Worm (Caenorhabditis elegans) whole organism, L4 larva: ENCODE results near the gene mtl-1.

Source experiments
- D1046.2 ChIP-seq: fragments of 200-800 bp; sonication (Bioruptor generic); IDR thresholded peaks from 2 replicates; pipeline ENCODE4 v1.3.6; 2022; ENCODE audit warnings: missing genetic modification characterization, missing compliant biosample characterization
- F26F4.8 ChIP-seq: fragments of 200-800 bp; sonication (Bioruptor generic); conservative IDR thresholded peaks from 2 replicates; pipeline ENCODE4 v1.3.6; 2022; ENCODE audit warnings: missing genetic modification characterization, missing compliant biosample characterization
- F37D6.2 ChIP-seq: sonication (generic microtip); optimal IDR thresholded peaks from 2 replicates; lab custom pipeline; 2016; ENCODE audit warnings: mild to moderate bottlenecking, missing genetic modification characterization, missing compliant biosample characterization
- F44E2.7 ChIP-seq: fragments of 200-800 bp; sonication (Bioruptor generic); IDR thresholded peaks from 2 replicates; pipeline ENCODE4 v2.1.2; 2022; ENCODE audit warnings: missing genetic modification characterization, missing compliant biosample characterization
- F49E8.2 ChIP-seq: sonication (generic microtip); optimal IDR thresholded peaks from 2 replicates; lab custom pipeline; 2016; ENCODE audit warnings: missing compliant biosample characterization, mild to moderate bottlenecking, missing genetic modification characterization, borderline replicate concordance
- R02D3.7 ChIP-seq: fragments of 150-350 bp; sonication (generic microtip); optimal IDR thresholded peaks from 3 replicates; lab custom pipeline; 2014; ENCODE audit warnings: missing biosample characterization, missing genetic modification characterization
- T20F7.1 ChIP-seq: fragments of 200-800 bp; sonication (Bioruptor generic); optimal IDR thresholded peaks from 2 replicates; lab custom pipeline; 2018; ENCODE audit warnings: mild to moderate bottlenecking, missing genetic modification characterization, missing compliant biosample characterization
- T26A8.4 ChIP-seq: fragments of 200-800 bp; sonication (Bioruptor generic); IDR thresholded peaks from 2 replicates; pipeline ENCODE4 v1.3.6; 2022; ENCODE audit warnings: missing genetic modification characterization, missing compliant biosample characterization
- Y105C5A.15 ChIP-seq: fragments of 200-800 bp; sonication (Bioruptor generic); IDR thresholded peaks from 2 replicates; pipeline ENCODE4 v1.3.6; 2022; ENCODE audit warnings: missing genetic modification characterization, missing compliant biosample characterization
- Y48G9A.11 ChIP-seq: fragments of 200-800 bp; sonication (Bioruptor generic); IDR thresholded peaks from 2 replicates; pipeline ENCODE4 v1.3.6; 2022; ENCODE audit warnings: missing genetic modification reagents, missing genetic modification characterization, missing compliant biosample characterization
- Y5F2A.4 ChIP-seq: fragments of 200-800 bp; sonication (Bioruptor generic); optimal IDR thresholded peaks from 2 replicates; lab custom pipeline; 2018; ENCODE audit warnings: mild to moderate bottlenecking, missing genetic modification characterization, missing compliant biosample characterization
- aha-1 ChIP-seq: fragments of 150-350 bp; peaks from one replicate; lab custom pipeline; 2014; ENCODE audit warnings: missing biosample characterization, missing genetic modification characterization
- aly-2 ChIP-seq: sonication (generic microtip); optimal IDR thresholded peaks from 2 replicates; lab custom pipeline; 2018; ENCODE audit warnings: missing biosample characterization, missing genetic modification characterization
- ceh-32 ChIP-seq: sonication (generic microtip); optimal IDR thresholded peaks from 2 replicates; lab custom pipeline; 2016; ENCODE audit warnings: mild to moderate bottlenecking, missing genetic modification characterization, missing compliant biosample characterization; ENCODE audit not compliant: poor library complexity
- cey-2 ChIP-seq: sonication (generic microtip); optimal IDR thresholded peaks from 3 replicates; lab custom pipeline; 2017; ENCODE audit warnings: missing genetic modification characterization, mild to moderate bottlenecking, missing compliant biosample characterization, antibody characterized with exemption, borderline replicate concordance; ENCODE audit not compliant: insufficient read depth
- ctbp-1 ChIP-seq: fragments of 200-800 bp; sonication (Bioruptor generic); IDR thresholded peaks from 2 replicates; pipeline ENCODE4 v1.3.6; 2022; ENCODE audit warnings: missing genetic modification reagents, missing genetic modification characterization, missing compliant biosample characterization
- daf-12 ChIP-seq: fragments of 150-350 bp; optimal IDR thresholded peaks from 2 replicates; lab custom pipeline; 2014; ENCODE audit warnings: missing biosample characterization, missing genetic modification reagents, missing genetic modification characterization
- daf-16 ChIP-seq, 3 experiments: sonication (generic microtip); optimal IDR thresholded peaks; 2 replicates each; lab custom pipeline; 2016 to 2017; ENCODE audit warnings: missing genetic modification characterization in 3 of 3, missing genetic modification reagents in 3 of 3, mild to moderate bottlenecking in 2 of 3, missing compliant biosample characterization in 2 of 3, missing biosample characterization in 1 of 3, moderate library complexity in 1 of 3
- daf-19 ChIP-seq: fragments of 200-800 bp; sonication (Bioruptor generic); conservative IDR thresholded peaks from 2 replicates; pipeline ENCODE4 v1.3.6; 2022; ENCODE audit warnings: missing genetic modification characterization, missing compliant biosample characterization
- daf-8 ChIP-seq: fragments of 200-800 bp; sonication (Bioruptor generic); IDR thresholded peaks from 2 replicates; pipeline ENCODE4 v1.3.6; 2022; ENCODE audit warnings: missing genetic modification characterization, missing compliant biosample characterization
- dmd-8 ChIP-seq: fragments of 200-800 bp; sonication (Bioruptor generic); IDR thresholded peaks from 2 replicates; pipeline ENCODE4 v1.3.6; 2022; ENCODE audit warnings: missing genetic modification characterization, missing compliant biosample characterization
- dve-1 ChIP-seq: sonication (generic microtip); optimal IDR thresholded peaks from 2 replicates; lab custom pipeline; 2017; ENCODE audit warnings: antibody characterized with exemption, mild to moderate bottlenecking, missing genetic modification characterization, missing compliant biosample characterization; ENCODE audit not compliant: insufficient read depth
- egl-27 ChIP-seq: sonication (generic microtip); optimal IDR thresholded peaks from 3 replicates; lab custom pipeline; 2017; ENCODE audit warnings: missing biosample characterization, missing genetic modification reagents, missing genetic modification characterization
- egl-43 ChIP-seq: fragments of 200-800 bp; sonication (Bioruptor generic); IDR thresholded peaks from 2 replicates; pipeline ENCODE4 v1.3.6; 2022; ENCODE audit warnings: missing genetic modification reagents, missing genetic modification characterization, missing compliant biosample characterization
- gei-8 ChIP-seq: fragments of 200-800 bp; sonication (Bioruptor generic); optimal IDR thresholded peaks from 2 replicates; lab custom pipeline; 2018; ENCODE audit warnings: mild to moderate bottlenecking, missing genetic modification characterization, missing compliant biosample characterization
- hlh-11 ChIP-seq: fragments of 200-800 bp; sonication (Bioruptor generic); optimal IDR thresholded peaks from 2 replicates; lab custom pipeline; 2018; ENCODE audit warnings: mild to moderate bottlenecking, missing genetic modification characterization, missing compliant biosample characterization
- hmg-1.1 ChIP-seq: fragments of 200-800 bp; sonication (Bioruptor generic); IDR thresholded peaks from 2 replicates; pipeline ENCODE4 v1.3.6; 2022; ENCODE audit warnings: missing genetic modification reagents, missing genetic modification characterization, missing compliant biosample characterization
- jun-1 ChIP-seq: fragments of 150-350 bp; optimal IDR thresholded peaks from 2 replicates; lab custom pipeline; 2014; ENCODE audit warnings: missing biosample characterization, missing genetic modification reagents, missing genetic modification characterization
- lim-7 ChIP-seq: fragments of 200-800 bp; sonication (Bioruptor generic); IDR thresholded peaks from 2 replicates; pipeline ENCODE4 v1.3.6; 2022; ENCODE audit warnings: missing genetic modification characterization, missing compliant biosample characterization
- lin-1 ChIP-seq: fragments of 200-800 bp; sonication (Bioruptor generic); IDR thresholded peaks from 2 replicates; pipeline ENCODE4 v1.3.6; 2022; ENCODE audit warnings: missing genetic modification reagents, missing genetic modification characterization, missing compliant biosample characterization
- lin-13 ChIP-seq: fragments of 150-350 bp; optimal IDR thresholded peaks from 2 replicates; lab custom pipeline; 2014; ENCODE audit warnings: missing biosample characterization, missing genetic modification reagents, missing genetic modification characterization
- lin-29 ChIP-seq: fragments of 200-800 bp; sonication (Bioruptor generic); IDR thresholded peaks from 2 replicates; pipeline ENCODE4 v1.3.6; 2022; ENCODE audit warnings: missing genetic modification reagents, missing genetic modification characterization, missing compliant biosample characterization
- lin-39 ChIP-seq: fragments of 150-350 bp; optimal IDR thresholded peaks from 2 replicates; lab custom pipeline; 2014; ENCODE audit warnings: missing biosample characterization, missing genetic modification reagents, missing genetic modification characterization
- lsy-2 ChIP-seq, 2 experiments: fragments of 150-350 bp in 1 of 2; sonication (generic microtip) in 1 of 2; optimal IDR thresholded peaks; 2 replicates each; lab custom pipeline; 2014 to 2017; ENCODE audit warnings: missing biosample characterization in 2 of 2, missing genetic modification characterization in 2 of 2
- mep-1 ChIP-seq: fragments of 150-350 bp; sonication (generic microtip); optimal IDR thresholded peaks from 3 replicates; lab custom pipeline; 2014; ENCODE audit warnings: missing biosample characterization, missing genetic modification characterization
- mes-2 ChIP-seq: sonication (generic microtip); optimal IDR thresholded peaks from 2 replicates; lab custom pipeline; 2016; ENCODE audit warnings: missing genotype, mild to moderate bottlenecking, missing genetic modification characterization, missing compliant biosample characterization; ENCODE audit not compliant: poor library complexity, severe bottlenecking
- mxl-2 ChIP-seq: fragments of 200-800 bp; sonication (Bioruptor generic); conservative IDR thresholded peaks from 2 replicates; pipeline ENCODE4 v1.3.6; 2022; ENCODE audit warnings: missing genetic modification reagents, missing genetic modification characterization, missing compliant biosample characterization
- nhr-10 ChIP-seq: fragments of 150-350 bp; optimal IDR thresholded peaks from 2 replicates; lab custom pipeline; 2014; ENCODE audit warnings: missing biosample characterization, missing genetic modification characterization
- nhr-11 ChIP-seq: fragments of 150-350 bp; optimal IDR thresholded peaks from 2 replicates; lab custom pipeline; 2014; ENCODE audit warnings: missing biosample characterization, missing genetic modification characterization
- nhr-48 ChIP-seq: sonication (generic microtip); optimal IDR thresholded peaks from 2 replicates; lab custom pipeline; 2016; ENCODE audit warnings: mild to moderate bottlenecking, missing genetic modification characterization, missing compliant biosample characterization
- nhr-77 ChIP-seq: fragments of 150-350 bp; optimal IDR thresholded peaks from 2 replicates; lab custom pipeline; 2014; ENCODE audit warnings: missing biosample characterization, missing genetic modification characterization
- pha-4 ChIP-seq, 2 experiments: fragments of 150-350 bp in 1 of 2; fragments of 200-800 bp in 1 of 2; sonication (Bioruptor generic) in 1 of 2; IDR thresholded peaks in 1 of 2; optimal IDR thresholded peaks in 1 of 2; 2 replicates each; pipeline versions ENCODE4 v1.3.6 to Lab custom; 2014 to 2022; ENCODE audit warnings: missing genetic modification characterization in 2 of 2, missing genetic modification reagents in 2 of 2, missing biosample characterization in 1 of 2, missing compliant biosample characterization in 1 of 2
- pqm-1 ChIP-seq: sonication (generic microtip); optimal IDR thresholded peaks from 2 replicates; lab custom pipeline; 2017; ENCODE audit warnings: missing biosample characterization, missing genetic modification characterization
- rbr-2 ChIP-seq: sonication (generic microtip); optimal IDR thresholded peaks from 2 replicates; lab custom pipeline; 2016; ENCODE audit warnings: missing genotype, missing genetic modification characterization, missing compliant biosample characterization
- saeg-2 ChIP-seq: fragments of 200-800 bp; sonication (Bioruptor generic); IDR thresholded peaks from 2 replicates; pipeline ENCODE4 v1.3.6; 2022; ENCODE audit warnings: missing genetic modification reagents, missing genetic modification characterization, missing compliant biosample characterization
- spr-1 ChIP-seq: sonication (generic microtip); optimal IDR thresholded peaks from 2 replicates; lab custom pipeline; 2016; ENCODE audit warnings: mild to moderate bottlenecking, missing genetic modification characterization, missing compliant biosample characterization
- zfp-2 ChIP-seq: sonication (generic microtip); optimal IDR thresholded peaks from 2 replicates; lab custom pipeline; 2016; ENCODE audit warnings: mild to moderate bottlenecking, missing genetic modification characterization, missing compliant biosample characterization
- zip-11 ChIP-seq: fragments of 200-800 bp; sonication (Bioruptor generic); IDR thresholded peaks from 2 replicates; pipeline ENCODE4 v1.3.6; 2022; ENCODE audit warnings: missing genetic modification characterization, missing compliant biosample characterization
- zip-2 ChIP-seq: fragments of 150-350 bp; optimal IDR thresholded peaks from 2 replicates; lab custom pipeline; 2014; ENCODE audit warnings: missing biosample characterization, missing genetic modification characterization
- ztf-11 ChIP-seq: fragments of 150-350 bp; optimal IDR thresholded peaks from 2 replicates; lab custom pipeline; 2014; ENCODE audit warnings: missing biosample characterization, missing genetic modification characterization
- ztf-7 ChIP-seq: fragments of 150-350 bp; optimal IDR thresholded peaks from 2 replicates; lab custom pipeline; 2014; ENCODE audit warnings: missing biosample characterization, missing genetic modification characterization

mtl-1 gene

DNA sequence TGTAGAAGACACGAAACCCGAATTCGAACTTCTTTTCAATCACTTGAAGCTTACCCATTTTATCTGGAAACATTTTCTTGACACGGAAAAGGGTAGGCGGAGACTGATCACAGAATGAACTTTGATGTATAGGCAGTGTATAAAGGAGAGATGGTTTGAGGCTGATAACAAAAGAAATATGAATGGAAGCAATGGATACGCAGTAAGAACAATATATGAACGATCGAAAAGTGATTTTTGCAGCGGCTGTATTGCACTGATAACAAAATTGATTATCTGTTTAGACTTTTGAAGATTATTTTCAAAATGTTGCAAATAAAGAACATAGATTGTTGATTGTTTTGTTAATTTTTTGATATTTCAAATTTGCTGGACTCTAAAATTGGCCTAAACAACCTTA is 25.9 kb downstream of the mtl-1 start, which contains the start of gene pmp-5 (continued):
- TF ChIP-seq lin-1, result peak; percentile 56; the same call in 1 of the 2 replicates
- TF ChIP-seq daf-8 (GFP tag; lab: Robert Waterston, UW), result no peak
- no peak for TF ChIP-seq F44E2.7
- no peak for TF ChIP-seq spr-1 (tag; lab: Kevin White, UChicago)
- no peak for TF ChIP-seq hmg-1.1 (GFP tag; lab: Robert Waterston, UW)
- TF ChIP-seq nhr-10, result no peak
- TF ChIP-seq mxl-2 (GFP tag; lab: Robert Waterston, UW), result no peak
- no peak for TF ChIP-seq dmd-8 (GFP tag; lab: Robert Waterston, UW)
- no peak for TF ChIP-seq daf-19 (GFP tag; lab: Robert Waterston, UW)
- no peak for TF ChIP-seq gei-8 (GFP tag; lab: Kevin White, UChicago)
- peak; percentile 83 for TF ChIP-seq pqm-1 (tag; lab: Kevin White, UChicago)
- no peak for TF ChIP-seq F26F4.8 (GFP tag; lab: Robert Waterston, UW)
- no peak for TF ChIP-seq lin-13 (GFP tag; lab: Kevin White, UChicago)
- TF ChIP-seq ztf-7 (tag; lab: Kevin White, UChicago), result no peak
- no peak for TF ChIP-seq ztf-11 (tag; lab: Kevin White, UChicago)
- peak; percentile 67 for TF ChIP-seq dve-1 (tag; lab: Kevin White, UChicago)
- TF ChIP-seq daf-16 (GFP tag; optimal IDR thresholded peaks at IDR 0.05; lab: Kevin White, UChicago), result no peak
- TF ChIP-seq daf-16 (tag; optimal IDR thresholded peaks at IDR 0.05; lab: Kevin White, UChicago), result peak; percentile 82
- no peak for TF ChIP-seq mes-2 (tag; lab: Kevin White, UChicago)
- TF ChIP-seq lim-7 (GFP tag; lab: Robert Waterston, UW), result no peak
- TF ChIP-seq lin-29, result no peak
- TF ChIP-seq nhr-48 (tag; lab: Kevin White, UChicago), result peak; percentile 45
- no peak for TF ChIP-seq D1046.2
- no peak for TF ChIP-seq F37D6.2 (tag; lab: Kevin White, UChicago)
- no peak for TF ChIP-seq zip-11 (GFP tag; lab: Robert Waterston, UW)
- TF ChIP-seq R02D3.7, result no peak
- TF ChIP-seq nhr-11 (tag; lab: Kevin White, UChicago), result no peak
- no peak for TF ChIP-seq T26A8.4 (GFP tag; lab: Robert Waterston, UW)
- TF ChIP-seq lsy-2 (tag; optimal IDR thresholded peaks at IDR 0.05; lab: Kevin White, UChicago), result no peak
- no peak for TF ChIP-seq egl-43 (GFP tag; lab: Robert Waterston, UW)
- TF ChIP-seq zfp-2 (tag; lab: Kevin White, UChicago), result no peak
- TF ChIP-seq lin-39, result no peak
- peak; percentile 69 for TF ChIP-seq hlh-11 (tag; lab: Kevin White, UChicago)
- TF ChIP-seq aly-2, result no peak
- TF ChIP-seq saeg-2 (GFP tag; lab: Robert Waterston, UW), result peak; percentile 60; the same call in 1 of the 2 replicates
- no peak for TF ChIP-seq Y105C5A.15 (GFP tag; lab: Robert Waterston, UW)
- no peak for TF ChIP-seq ceh-32 (tag; lab: Kevin White, UChicago)
- TF ChIP-seq zip-2 (tag; lab: Kevin White, UChicago), result no peak
- no peak for TF ChIP-seq egl-27 (tag; lab: Kevin White, UChicago)
- no peak for TF ChIP-seq pha-4 (GFP tag; IDR thresholded peaks at IDR 0.05; lab: Robert Waterston, UW)
- no peak for TF ChIP-seq pha-4 (tag; optimal IDR thresholded peaks at IDR 0.05; lab: Kevin White, UChicago)
- no peak for TF ChIP-seq T20F7.1
- no peak for TF ChIP-seq Y48G9A.11 (GFP tag; lab: Robert Waterston, UW)
- TF ChIP-seq F49E8.2 (tag; lab: Kevin White, UChicago), result no peak
- TF ChIP-seq daf-12 (tag; lab: Kevin White, UChicago), result no peak
- TF ChIP-seq jun-1 (tag; lab: Kevin White, UChicago), result no peak
- TF ChIP-seq ctbp-1 (GFP tag; lab: Robert Waterston, UW), result no peak
- no peak for TF ChIP-seq rbr-2
- no peak for TF ChIP-seq aha-1
- TF ChIP-seq mep-1 (tag; lab: Kevin White, UChicago), result no peak
- no peak for TF ChIP-seq cey-2 (tag; lab: Kevin White, UChicago)
- no peak for TF ChIP-seq Y5F2A.4 (GFP tag; lab: Kevin White, UChicago)
- TF ChIP-seq nhr-77, result peak; percentile 17
